Worm (Caenorhabditis elegans) whole organism, L4/young adult: ENCODE measurements around the gene T05B11.4.

Experiments used
- W03F9.2 ChIP-seq: fragments of 150-350 bp; optimal IDR thresholded peaks from 2 replicates; lab custom pipeline; 2014; ENCODE audit warnings: missing biosample characterization, missing genetic modification characterization
- dao-5 ChIP-seq: sonication (generic microtip); optimal IDR thresholded peaks from 2 replicates; lab custom pipeline; 2016; ENCODE audit warnings: missing genotype, missing genetic modification characterization, moderate library complexity, missing compliant biosample characterization
- him-1 ChIP-seq: sonication (generic microtip); optimal IDR thresholded peaks from 2 replicates; lab custom pipeline; 2016; ENCODE audit warnings: missing genotype, missing genetic modification reagents, missing genetic modification characterization, missing compliant biosample characterization

T05B11.4 gene

DNA sequence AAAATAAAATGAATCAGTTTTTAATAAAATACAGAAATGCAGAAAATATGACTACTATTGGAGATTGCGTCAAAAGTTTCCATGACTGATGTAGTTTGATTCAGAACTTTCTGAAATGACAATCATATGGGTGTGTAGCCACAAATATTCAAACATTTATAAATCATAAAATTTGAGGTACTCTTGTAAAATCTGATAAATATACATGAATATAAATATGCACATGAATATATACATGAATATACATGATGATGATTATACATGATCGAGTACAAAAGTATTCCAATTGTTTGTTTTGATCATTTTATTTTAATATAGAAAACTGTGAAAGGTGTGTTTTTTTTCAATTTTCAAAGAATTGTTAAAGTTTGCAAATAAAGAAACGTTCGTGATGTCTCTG lies at the start of gene T05B11.4:
T05B11.4 (minus strand) TSS at position 101 of the 400 bp plus-strand sequence.
- no peak for TF ChIP-seq dao-5 (tag; lab: Kevin White, UChicago)
- TF ChIP-seq W03F9.2 (tag; lab: Kevin White, UChicago), result no peak
- no peak for TF ChIP-seq him-1

DNA sequence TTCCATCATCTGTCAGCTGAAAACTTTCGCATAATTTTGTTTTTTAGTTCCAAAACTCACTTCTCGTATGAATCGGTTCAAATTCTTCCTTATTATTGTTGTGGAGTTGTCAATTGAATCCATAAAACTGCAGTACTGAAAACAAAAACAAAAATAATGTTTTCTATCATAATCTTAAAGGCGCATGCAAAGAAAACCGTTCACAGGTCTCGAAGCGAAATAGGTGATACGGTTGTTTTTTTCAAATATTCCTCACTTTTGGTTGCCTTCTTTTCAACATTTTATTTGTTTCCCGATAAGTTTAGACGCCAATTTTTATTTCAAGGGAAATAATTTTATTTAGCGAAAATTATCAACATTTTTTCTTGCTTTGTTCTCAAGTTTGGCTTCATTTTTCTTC lies 49.1 kb upstream of the T05B11.4 start:
- TF ChIP-seq him-1 (no peak), dao-5 (tag; lab: Kevin White, UChicago) (no peak), W03F9.2 (tag; lab: Kevin White, UChicago) (no peak)

ce11 chrV:7798079-7798478 lies 43.6 kb upstream of the T05B11.4 start, which contains the start of gene ZK742.7:
Gene ZK742.7, plus strand, starts transcription at chrV:7798379.
- TF ChIP-seq W03F9.2 (tag; lab: Kevin White, UChicago) (no peak), him-1 (no peak), dao-5 (tag; lab: Kevin White, UChicago) (no peak)

DNA sequence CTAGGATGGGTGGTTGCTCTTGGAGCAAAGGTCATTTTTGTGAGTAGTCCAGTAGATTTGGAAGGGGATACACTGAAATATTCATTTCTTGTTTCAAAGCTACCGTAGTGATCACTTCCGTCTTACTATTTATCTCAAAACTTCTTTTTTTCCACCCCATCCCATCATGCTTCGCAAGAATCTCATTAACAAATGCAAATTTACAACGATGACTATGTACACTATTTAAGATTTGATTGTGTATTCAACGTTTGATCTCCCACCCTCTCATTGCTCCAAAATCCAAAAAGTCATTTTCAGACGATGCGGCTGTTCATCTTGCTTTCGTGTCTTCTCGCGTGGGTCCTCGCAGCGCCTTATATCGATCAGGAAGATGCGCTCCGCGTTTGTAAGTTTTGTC lies 38.6 kb upstream of the T05B11.4 start, which contains the start of gene flp-21:
flp-21 (plus strand) TSS at position 301 of the 400 bp plus-strand sequence.
- TF ChIP-seq him-1 (no peak), dao-5 (tag; lab: Kevin White, UChicago) (no peak), W03F9.2 (tag; lab: Kevin White, UChicago) (no peak)

- TF ChIP-seq W03F9.2 (tag; lab: Kevin White, UChicago) (no peak), dao-5 (tag; lab: Kevin White, UChicago) (no peak), him-1 (no peak)
These were observed 32.2 kb upstream of the T05B11.4 start for ce11 chrV:7786639-7787038.

DNA sequence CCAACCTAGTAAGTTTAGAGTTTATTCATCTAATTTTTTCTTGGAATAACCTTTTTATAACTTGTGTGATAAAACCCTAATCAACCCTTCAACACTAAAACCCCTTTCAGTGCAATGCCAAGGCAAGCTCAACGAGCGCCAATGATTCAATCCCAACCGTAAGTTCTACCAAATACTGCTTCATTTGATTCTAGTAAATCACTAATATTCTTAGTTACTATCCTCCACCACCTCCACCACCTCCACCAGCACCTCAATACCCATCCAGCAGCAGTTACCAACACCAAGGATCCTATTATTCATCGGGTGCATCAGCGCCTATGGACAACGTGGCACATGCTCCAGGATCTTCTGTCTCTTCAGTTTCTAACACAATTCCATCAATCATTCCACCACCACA lies 31.4 kb upstream of the T05B11.4 start:
- TF ChIP-seq him-1 (no peak), W03F9.2 (tag; lab: Kevin White, UChicago) (no peak), dao-5 (tag; lab: Kevin White, UChicago) (no peak)

- TF ChIP-seq dao-5 (tag; lab: Kevin White, UChicago) (no peak), W03F9.2 (tag; lab: Kevin White, UChicago) (no peak), him-1 (no peak)
These were observed 30.7 kb upstream of the T05B11.4 start, which contains the start of gene C26F1.1 for ce11 chrV:7785117-7785516. Gene C26F1.1, plus strand, starts transcription at chrV:7785417.

DNA sequence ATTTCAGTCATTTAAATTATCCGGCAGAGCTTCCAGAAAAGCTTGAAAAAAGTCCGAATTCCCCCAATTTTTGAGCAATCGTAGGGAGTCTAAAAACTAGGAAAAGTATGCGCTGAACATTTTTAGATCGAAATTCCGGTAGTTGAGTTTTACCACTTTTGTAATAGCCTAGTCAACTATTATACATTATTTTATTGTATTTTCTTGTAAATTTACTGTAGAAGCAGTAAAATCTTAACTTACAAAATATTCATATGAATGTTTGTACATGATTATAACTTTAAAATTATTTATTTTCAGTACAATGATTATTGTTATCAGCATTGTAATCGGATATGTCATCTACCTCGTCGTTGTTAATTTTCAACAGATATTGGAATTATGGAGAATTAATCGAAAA lies 27.1 kb upstream of the T05B11.4 start, which contains the start of gene cyp-32A1:
cyp-32A1 (plus strand) TSS at position 301 of the 400 bp plus-strand sequence.
- TF ChIP-seq him-1 (no peak), dao-5 (tag; lab: Kevin White, UChicago) (no peak), W03F9.2 (tag; lab: Kevin White, UChicago) (no peak)

ce11 chrV:7778999-7779398 lies 24.5 kb upstream of the T05B11.4 start:
- no peak for TF ChIP-seq him-1
- no peak for TF ChIP-seq dao-5 (tag; lab: Kevin White, UChicago)
- TF ChIP-seq W03F9.2 (tag; lab: Kevin White, UChicago), result no peak

ce11 chrV:7777098-7777497 lies 22.6 kb upstream of the T05B11.4 start, which contains the start of gene C26F1.3:
Gene C26F1.3, plus strand, starts transcription at chrV:7777300.
- TF ChIP-seq dao-5 (tag; lab: Kevin White, UChicago) (no peak), W03F9.2 (tag; lab: Kevin White, UChicago) (no peak), him-1 (no peak)

ce11 chrV:7776029-7776628 lies 21.7 kb upstream of the T05B11.4 start, which contains the start of the genes rpl-39 and rps-30:
Gene rpl-39, minus strand, starts transcription at chrV:7776079.
Gene rps-30, plus strand, starts transcription at chrV:7776578.
- TF ChIP-seq W03F9.2 (tag; lab: Kevin White, UChicago) (peak; percentile 78), dao-5 (tag; lab: Kevin White, UChicago) (no peak)

- TF ChIP-seq him-1 (no peak), W03F9.2 (tag; lab: Kevin White, UChicago) (no peak), dao-5 (tag; lab: Kevin White, UChicago) (no peak)
These were observed 20.8 kb upstream of the T05B11.4 start for ce11 chrV:7775226-7775625.

- TF ChIP-seq dao-5 (tag; lab: Kevin White, UChicago) (no peak), W03F9.2 (tag; lab: Kevin White, UChicago) (no peak), him-1 (no peak)
These were observed 19.7 kb upstream of the T05B11.4 start, which contains the start of gene grl-10 for ce11 chrV:7774143-7774595. Gene grl-10, plus strand, starts transcription at chrV:7774545.

DNA sequence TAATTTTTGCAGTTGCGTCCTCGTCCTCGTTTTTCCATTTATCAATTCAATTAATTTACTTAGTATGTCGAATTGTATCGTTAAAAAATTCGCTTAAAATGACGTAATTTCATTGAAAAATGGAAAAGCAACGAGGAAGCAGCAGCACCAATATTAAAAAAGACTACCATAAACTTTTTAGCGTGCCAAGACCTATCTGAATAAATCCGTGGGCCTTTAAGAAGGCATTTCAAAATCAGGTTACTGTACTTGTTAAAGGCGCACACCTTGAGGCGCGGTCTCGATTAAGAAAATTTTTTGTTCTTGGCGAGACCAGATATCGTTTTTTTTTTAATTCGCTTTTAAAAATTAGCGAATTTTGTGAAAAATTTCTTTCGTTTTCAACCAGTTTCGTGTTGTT lies 19.2 kb upstream of the T05B11.4 start:
- TF ChIP-seq dao-5 (tag; lab: Kevin White, UChicago) (no peak), W03F9.2 (tag; lab: Kevin White, UChicago) (no peak), him-1 (no peak)
